Fruit fly (Drosophila melanogaster) whole organism, embryonic: ENCODE measurements around the gene dbe.

Experiments used
- BEAF-32 ChIP-seq: fragments of 200-800 bp; sonication (Bioruptor generic); optimal IDR thresholded peaks from 3 replicates; lab custom pipeline; 2017; ENCODE audit warnings: missing biosample characterization, missing genetic modification characterization, mild to moderate bottlenecking, moderate library complexity, missing genetic modification reagents
- Blimp-1 ChIP-seq: fragments of 200-800 bp; sonication (Bioruptor generic); optimal IDR thresholded peaks from 3 replicates; lab custom pipeline; 2018; ENCODE audit warnings: missing biosample characterization, missing genetic modification characterization, mild to moderate bottlenecking, moderate library complexity, missing genetic modification reagents
- CG10462 ChIP-seq: fragments of 200-800 bp; sonication (Bioruptor generic); optimal IDR thresholded peaks from 2 replicates; lab custom pipeline; 2016; ENCODE audit warnings: missing biosample characterization, missing genetic modification characterization
- CG10543 ChIP-seq: fragments of 200-800 bp; sonication (Bioruptor generic); optimal IDR thresholded peaks from 3 replicates; lab custom pipeline; 2017; ENCODE audit warnings: missing biosample characterization, mild to moderate bottlenecking, missing genetic modification characterization, moderate library complexity
- CG10959 ChIP-seq: fragments of 200-800 bp; sonication (Bioruptor generic); IDR thresholded peaks from 2 replicates; pipeline ENCODE4 v1.3.6; 2022; ENCODE audit warnings: missing biosample characterization, missing genetic modification characterization
- CG12071 ChIP-seq: fragments of 200-800 bp; sonication (Bioruptor generic); optimal IDR thresholded peaks from 3 replicates; lab custom pipeline; 2018; ENCODE audit warnings: missing biosample characterization, mild to moderate bottlenecking, missing genetic modification characterization
- CG12104 ChIP-seq: fragments of 200-800 bp; sonication (Bioruptor generic); optimal IDR thresholded peaks from 3 replicates; lab custom pipeline; 2016; ENCODE audit warnings: missing biosample characterization, missing genetic modification characterization
- CG13775 ChIP-seq: fragments of 200-800 bp; sonication (Bioruptor generic); optimal IDR thresholded peaks from 3 replicates; lab custom pipeline; 2017; ENCODE audit warnings: missing biosample characterization, mild to moderate bottlenecking, missing genetic modification characterization
- CG13894 ChIP-seq: fragments of 200-800 bp; sonication (Bioruptor generic); optimal IDR thresholded peaks from 3 replicates; lab custom pipeline; 2018; ENCODE audit warnings: missing biosample characterization, mild to moderate bottlenecking, missing genetic modification characterization, moderate library complexity
- CG17328 ChIP-seq: fragments of 200-800 bp; sonication (Bioruptor generic); IDR thresholded peaks from 2 replicates; pipeline ENCODE4 v1.3.6; 2022; ENCODE audit warnings: missing biosample characterization, missing genetic modification characterization
- CG3065 ChIP-seq: fragments of 200-800 bp; sonication (Bioruptor generic); optimal IDR thresholded peaks from 2 replicates; lab custom pipeline; 2016; ENCODE audit warnings: missing biosample characterization, missing genetic modification characterization
- CG31441 ChIP-seq: fragments of 200-800 bp; sonication (Bioruptor generic); IDR thresholded peaks from 2 replicates; pipeline ENCODE4 v1.3.6; 2022; ENCODE audit warnings: missing biosample characterization, missing genetic modification characterization
- CG32772 ChIP-seq: fragments of 200-800 bp; sonication (Bioruptor generic); IDR thresholded peaks from 2 replicates; pipeline ENCODE4 v1.3.6; 2022; ENCODE audit warnings: missing biosample characterization, missing genetic modification characterization
- CG43689 ChIP-seq: fragments of 200-800 bp; sonication (Bioruptor generic); IDR thresholded peaks from 2 replicates; pipeline ENCODE4 v1.3.6; 2022; ENCODE audit warnings: missing biosample characterization, missing genetic modification characterization
- CG4707 ChIP-seq: fragments of 200-800 bp; sonication (Bioruptor generic); optimal IDR thresholded peaks from 2 replicates; lab custom pipeline; 2018; ENCODE audit warnings: missing biosample characterization, mild to moderate bottlenecking, missing genetic modification characterization, moderate library complexity
- CG6765 ChIP-seq: fragments of 200-800 bp; sonication (Bioruptor generic); optimal IDR thresholded peaks from 3 replicates; lab custom pipeline; 2017; ENCODE audit warnings: missing biosample characterization, mild to moderate bottlenecking, missing genetic modification characterization
- CG9797 ChIP-seq: fragments of 200-800 bp; sonication (Bioruptor generic); optimal IDR thresholded peaks from 3 replicates; lab custom pipeline; 2018; ENCODE audit warnings: missing biosample characterization, mild to moderate bottlenecking, missing genetic modification characterization
- Dll ChIP-seq: fragments of 200-800 bp; sonication (Bioruptor generic); IDR thresholded peaks from 4 replicates; pipeline ENCODE4 v1.3.6; 2022; ENCODE audit warnings: missing biosample characterization, missing genetic modification characterization; ENCODE audit not compliant: partially characterized antibody
- E2f1 ChIP-seq: fragments of 200-800 bp; sonication (Bioruptor generic); IDR thresholded peaks from 2 replicates; pipeline ENCODE4 v1.3.6; 2022; ENCODE audit warnings: missing biosample characterization, missing genetic modification characterization
- Fer2 ChIP-seq: fragments of 200-800 bp; sonication (Bioruptor generic); optimal IDR thresholded peaks from 2 replicates; lab custom pipeline; 2018; ENCODE audit warnings: missing biosample characterization, mild to moderate bottlenecking, missing genetic modification characterization, moderate library complexity
- Hmr ChIP-seq: fragments of 200-800 bp; sonication (Bioruptor generic); optimal IDR thresholded peaks from 3 replicates; lab custom pipeline; 2017; ENCODE audit warnings: mild to moderate bottlenecking, missing biosample characterization, missing genetic modification reagents, missing genetic modification characterization
- Hsf ChIP-seq: fragments of 200-800 bp; sonication (Bioruptor generic); optimal IDR thresholded peaks from 3 replicates; lab custom pipeline; 2016; ENCODE audit warnings: missing biosample characterization, missing genetic modification characterization
- Lim3 ChIP-seq: fragments of 200-800 bp; sonication (Bioruptor generic); IDR thresholded peaks from 2 replicates; pipeline ENCODE4 v1.3.6; 2022; ENCODE audit warnings: missing biosample characterization, missing genetic modification characterization
- Mrtf ChIP-seq: fragments of 200-800 bp; sonication (Bioruptor generic); IDR thresholded peaks from 3 replicates; pipeline ENCODE4 v1.3.6; 2022; ENCODE audit warnings: missing biosample characterization, missing genetic modification characterization
- Neu2 ChIP-seq: fragments of 200-800 bp; sonication (Bioruptor generic); optimal IDR thresholded peaks from 3 replicates; lab custom pipeline; 2016; ENCODE audit warnings: missing biosample characterization, missing genetic modification characterization, borderline replicate concordance
- Scr ChIP-seq: fragments of 200-800 bp; sonication (Bioruptor generic); IDR thresholded peaks from 2 replicates; pipeline ENCODE4 v1.3.6; 2022; ENCODE audit warnings: missing biosample characterization, missing genetic modification characterization; ENCODE audit not compliant: partially characterized antibody
- Side ChIP-seq: fragments of 200-800 bp; sonication (Bioruptor generic); optimal IDR thresholded peaks from 2 replicates; lab custom pipeline; 2016; ENCODE audit warnings: missing biosample characterization, missing genetic modification characterization
- Sin3A ChIP-seq: fragments of >200 bp; optimal IDR thresholded peaks from 2 replicates; lab custom pipeline; 2018
- Sox100B ChIP-seq: fragments of 200-800 bp; sonication (Bioruptor generic); optimal IDR thresholded peaks from 3 replicates; lab custom pipeline; 2018; ENCODE audit warnings: missing biosample characterization, mild to moderate bottlenecking, missing genetic modification characterization
- Trl ChIP-seq, 3 experiments: fragments of >200 bp in 2 of 3; fragments of 200-800 bp in 1 of 3; sonication (Bioruptor generic) in 1 of 3; optimal IDR thresholded peaks; 2 replicates in 1 of 3; 3 replicates in 2 of 3; lab custom pipeline; 2016 to 2017; ENCODE audit warnings: missing biosample characterization in 1 of 3, missing genetic modification characterization in 1 of 3
- Vsx1 ChIP-seq: fragments of 200-800 bp; sonication (Bioruptor generic); optimal IDR thresholded peaks from 2 replicates; lab custom pipeline; 2017; ENCODE audit warnings: missing biosample characterization, mild to moderate bottlenecking, missing genetic modification characterization, missing genetic modification reagents
- bcd ChIP-seq: fragments of 200-800 bp; sonication (Bioruptor generic); optimal IDR thresholded peaks from 2 replicates; lab custom pipeline; 2017; ENCODE audit warnings: missing biosample characterization, mild to moderate bottlenecking, missing genetic modification characterization
- chn ChIP-seq: fragments of 200-800 bp; sonication (Bioruptor generic); optimal IDR thresholded peaks from 2 replicates; lab custom pipeline; 2016; ENCODE audit warnings: missing biosample characterization, missing genetic modification characterization
- dan ChIP-seq: fragments of 200-800 bp; sonication (Bioruptor generic); IDR thresholded peaks from 2 replicates; pipeline ENCODE4 v1.3.6; 2022; ENCODE audit warnings: missing biosample characterization, missing genetic modification characterization
- danr ChIP-seq: fragments of 200-800 bp; sonication (Bioruptor generic); IDR thresholded peaks from 2 replicates; pipeline ENCODE4 v1.3.6; 2022; ENCODE audit warnings: missing biosample characterization, missing genetic modification characterization
- dati ChIP-seq: fragments of 200-800 bp; sonication (Bioruptor generic); IDR thresholded peaks from 2 replicates; pipeline ENCODE4 v1.3.6; 2022; ENCODE audit warnings: missing biosample characterization, missing genetic modification characterization
- dpn ChIP-seq, 2 experiments: fragments of 200-800 bp; sonication (Bioruptor generic); optimal IDR thresholded peaks; 3 replicates each; lab custom pipeline; 2016; ENCODE audit warnings: missing biosample characterization in 2 of 2, missing genetic modification characterization in 2 of 2
- esg ChIP-seq: fragments of 200-800 bp; sonication (Bioruptor generic); conservative IDR thresholded peaks from 2 replicates; pipeline ENCODE4 v1.3.6; 2022; ENCODE audit warnings: missing biosample characterization, missing genetic modification characterization
- fru ChIP-seq: fragments of >200 bp; optimal IDR thresholded peaks from 2 replicates; lab custom pipeline; 2017
- gem ChIP-seq: fragments of 200-800 bp; sonication (Bioruptor generic); optimal IDR thresholded peaks from 2 replicates; lab custom pipeline; 2019; ENCODE audit warnings: missing biosample characterization, mild to moderate bottlenecking, missing genetic modification characterization, moderate library complexity
- nmo ChIP-seq: fragments of 200-800 bp; sonication (Bioruptor generic); optimal IDR thresholded peaks from 2 replicates; lab custom pipeline; 2018; ENCODE audit warnings: missing biosample characterization, mild to moderate bottlenecking, missing genetic modification characterization, moderate library complexity
- phol ChIP-seq: fragments of 200-800 bp; sonication (Bioruptor generic); optimal IDR thresholded peaks from 3 replicates; lab custom pipeline; 2018; ENCODE audit warnings: missing biosample characterization, mild to moderate bottlenecking, missing genetic modification characterization, moderate library complexity
- pzg ChIP-seq: fragments of 200-800 bp; sonication (Bioruptor generic); optimal IDR thresholded peaks from 3 replicates; lab custom pipeline; 2018; ENCODE audit warnings: missing biosample characterization, mild to moderate bottlenecking, missing genetic modification characterization, moderate library complexity
- ranshi ChIP-seq: fragments of 200-800 bp; sonication (Bioruptor generic); IDR thresholded peaks from 2 replicates; pipeline ENCODE4 v1.3.6; 2022; ENCODE audit warnings: missing biosample characterization, missing genetic modification characterization
- ro ChIP-seq: fragments of 200-800 bp; sonication (Bioruptor generic); IDR thresholded peaks from 2 replicates; pipeline ENCODE4 v1.3.6; 2022; ENCODE audit warnings: missing biosample characterization, missing genetic modification characterization
- shn ChIP-seq: fragments of 200-800 bp; sonication (Bioruptor generic); optimal IDR thresholded peaks from 3 replicates; lab custom pipeline; 2016; ENCODE audit warnings: missing biosample characterization, missing genetic modification characterization
- sisA ChIP-seq: fragments of 200-800 bp; sonication (Bioruptor generic); IDR thresholded peaks from 2 replicates; pipeline ENCODE4 v1.3.6; 2022; ENCODE audit warnings: missing biosample characterization, missing genetic modification characterization
- tin ChIP-seq: fragments of 200-800 bp; sonication (Bioruptor generic); optimal IDR thresholded peaks from 3 replicates; lab custom pipeline; 2016; ENCODE audit warnings: missing biosample characterization, missing genetic modification characterization
- tio ChIP-seq: fragments of 200-800 bp; sonication (Bioruptor generic); optimal IDR thresholded peaks from 2 replicates; lab custom pipeline; 2017; ENCODE audit warnings: missing biosample characterization, missing genetic modification characterization, inconsistent platforms
- wek ChIP-seq: fragments of 200-800 bp; sonication (Bioruptor generic); optimal IDR thresholded peaks from 3 replicates; lab custom pipeline; 2018; ENCODE audit warnings: missing biosample characterization, mild to moderate bottlenecking, missing genetic modification characterization, moderate library complexity
- yki ChIP-seq: fragments of >200 bp; optimal IDR thresholded peaks from 3 replicates; lab custom pipeline; 2018

dbe gene

DNA sequence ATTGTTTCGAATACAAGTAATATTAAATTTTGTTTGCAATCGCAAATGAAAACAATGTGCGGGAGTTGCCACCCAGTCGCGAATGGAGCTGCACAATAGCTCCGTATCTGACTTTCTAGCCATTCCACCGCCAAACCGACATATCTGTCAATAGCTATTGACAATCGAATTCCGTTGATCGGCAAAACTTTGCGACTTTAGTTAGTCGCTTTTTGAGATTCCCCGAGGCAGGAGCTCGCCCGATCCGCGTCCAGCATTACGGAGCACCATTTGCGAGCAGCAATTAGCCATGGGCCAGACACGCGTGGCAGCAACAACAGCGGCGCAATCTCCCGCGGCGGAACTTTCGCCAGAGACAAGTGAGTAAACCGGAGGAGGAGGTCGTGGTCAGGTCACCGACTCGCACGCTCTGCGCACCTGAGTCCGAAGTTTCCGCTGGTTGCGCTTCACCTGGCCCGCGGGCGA is 17.0 kb downstream of the dbe start, which contains the start of the genes CG4291 and kraken (continued):
- TF ChIP-seq tio (no peak), chn (GFP tag; lab: Kevin White, UChicago) (peak; percentile 67), Mrtf (no peak; the same call in 2 of the 3 replicates), CG4707 (GFP tag; lab: Kevin White, UChicago) (no peak), CG43689 (no peak), CG32772 (0 out of 2 replicates have a peak, but pooled peaks have one; percentile 30), CG13894 (tag; lab: Kevin White, UChicago) (peak; percentile 77), CG12104 (no peak), ranshi (GFP tag; lab: Robert Waterston, UW) (peak; percentile 33; the same call in 1 of the 2 replicates), esg (no peak), wek (no peak), pzg (peak; percentile 90), Hsf (GFP tag; lab: Kevin White, UChicago) (peak; percentile 40), Hmr (peak; percentile 72), gem (tag; lab: Kevin White, UChicago) (peak; percentile 52), CG3065 (no peak), sisA (GFP tag; lab: Robert Waterston, UW) (no peak), danr (no peak), CG6765 (GFP tag; lab: Kevin White, UChicago) (peak; percentile 49), Lim3 (no peak), dan (GFP tag; lab: Robert Waterston, UW) (no peak), shn (GFP tag; lab: Kevin White, UChicago) (peak; percentile 59), CG17328 (GFP tag; lab: Robert Waterston, UW) (peak; percentile 44), Vsx1 (GFP tag; lab: Kevin White, UChicago) (peak; percentile 79), yki (lab: Kevin White, UChicago) (no peak), dati (no peak), dpn (GFP tag; optimal IDR thresholded peaks at IDR 0.05; lab: Kevin White, UChicago) (peak; percentile 72 to 74), Sox100B (GFP tag; lab: Kevin White, UChicago) (no peak), fru (lab: Kevin White, UChicago) (no peak), Trl (optimal IDR thresholded peaks at IDR 0.05; lab: Kevin White, UChicago) (no peak), Trl (GFP tag; optimal IDR thresholded peaks at IDR 0.05; lab: Kevin White, UChicago) (peak; percentile 47), ro (GFP tag; lab: Robert Waterston, UW) (no peak), Sin3A (lab: Kevin White, UChicago) (peak; percentile 34), tin (GFP tag; lab: Kevin White, UChicago) (peak; percentile 24), Dll (0 out of 4 replicates have a peak, but pooled peaks have one; percentile 37), CG13775 (no peak), CG31441 (GFP tag; lab: Robert Waterston, UW) (peak; percentile 49; the same call in 1 of the 2 replicates), BEAF-32 (GFP tag; lab: Kevin White, UChicago) (peak; percentile 43), bcd (GFP tag; lab: Kevin White, UChicago) (no peak), Scr (peak; percentile 44; the same call in 1 of the 2 replicates), CG10959 (GFP tag; lab: Robert Waterston, UW) (0 out of 2 replicates have a peak, but pooled peaks have one; percentile 38), nmo (GFP tag; lab: Kevin White, UChicago) (peak; percentile 40), CG10543 (GFP tag; lab: Kevin White, UChicago) (peak; percentile 87), CG10462 (GFP tag; lab: Kevin White, UChicago) (no peak), Fer2 (tag; lab: Kevin White, UChicago) (peak; percentile 13), E2f1 (peak; percentile 18; the same call in 1 of the 2 replicates), CG12071 (GFP tag; lab: Kevin White, UChicago) (no peak), Side (GFP tag; lab: Kevin White, UChicago) (peak; percentile 9), Blimp-1 (GFP tag; lab: Kevin White, UChicago) (peak; percentile 33), Neu2 (GFP tag; lab: Kevin White, UChicago) (no peak), CG9797 (peak; percentile 33), phol (tag; lab: Kevin White, UChicago) (peak; percentile 52)
